Fruit fly (Drosophila melanogaster): ENCODE results near the gene Dpm3.

Gene Dpm3

dm6 chr3R:13435836-13436235, 33.0 kb upstream of the Dpm3 start:
- TF ChIP-seq Hr4 (GFP tag; optimal IDR thresholded peaks at IDR 0.05) (no peak), Sox14 (GFP tag; optimal IDR thresholded peaks at IDR 0.05) (no peak)

dm6 chr3R:13434325-13435168, 31.7 kb upstream of the Dpm3 start, which contains the start of gene yrt:
Gene yrt, minus strand, starts transcription at chr3R:13434984.
- peak; percentile 47; the same call in 2 of the 3 replicates for TF ChIP-seq CG8119 (GFP tag; IDR thresholded peaks at IDR 0.05)
- no peak for TF ChIP-seq CG11294 (GFP tag; IDR thresholded peaks at IDR 0.05)
- no peak for TF ChIP-seq CG6163 (GFP tag; IDR thresholded peaks at IDR 0.05)
- TF ChIP-seq Ets21C (GFP tag; optimal IDR thresholded peaks at IDR 0.05): no peak
- no peak for TF ChIP-seq topi (GFP tag; optimal IDR thresholded peaks at IDR 0.05)
- no peak for TF ChIP-seq dsx (GFP tag; optimal IDR thresholded peaks at IDR 0.05; ENCODE audit: poor library complexity, severe bottlenecking)
- no peak for TF ChIP-seq net (GFP tag; optimal IDR thresholded peaks at IDR 0.05)
- TF ChIP-seq Met (GFP tag; optimal IDR thresholded peaks at IDR 0.05): no peak
- TF ChIP-seq OdsH (GFP tag; optimal IDR thresholded peaks at IDR 0.05): no peak
- peak; percentile 72 for TF ChIP-seq Eip78C (GFP tag)
- no peak for TF ChIP-seq CG9139 (GFP tag; optimal IDR thresholded peaks at IDR 0.05)
- TF ChIP-seq CG10669 (GFP tag; optimal IDR thresholded peaks at IDR 0.05): no peak
- TF ChIP-seq CG3032 (tag; optimal IDR thresholded peaks at IDR 0.05): no peak
- TF ChIP-seq CG15336 (GFP tag; IDR thresholded peaks at IDR 0.05): no peak
- TF ChIP-seq esn (GFP tag; optimal IDR thresholded peaks at IDR 0.05): no peak
- no peak for TF ChIP-seq Hr4 (GFP tag; optimal IDR thresholded peaks at IDR 0.05)
- TF ChIP-seq Hr38 (GFP tag; optimal IDR thresholded peaks at IDR 0.05): no peak
- no peak for TF ChIP-seq Hr39 (GFP tag; optimal IDR thresholded peaks at IDR 0.05)
- TF ChIP-seq svp (GFP tag): no peak
- no peak for TF ChIP-seq Blimp-1 (GFP tag; optimal IDR thresholded peaks at IDR 0.05)
- peak; percentile 21 for TF ChIP-seq CG3919 (GFP tag; optimal IDR thresholded peaks at IDR 0.05)
- TF ChIP-seq ss (GFP tag; optimal IDR thresholded peaks at IDR 0.05): no peak
- TF ChIP-seq CG7368 (GFP tag; optimal IDR thresholded peaks at IDR 0.05): no peak
- no peak for TF ChIP-seq CG34406 (GFP tag; optimal IDR thresholded peaks at IDR 0.05)
- TF ChIP-seq Ets96B (tag; optimal IDR thresholded peaks at IDR 0.05): no peak
- TF ChIP-seq Eip93F (GFP tag; optimal IDR thresholded peaks at IDR 0.05): no peak
- TF ChIP-seq fkh (GFP tag; optimal IDR thresholded peaks at IDR 0.05): peak; percentile 68
- TF ChIP-seq Smox (GFP tag; optimal IDR thresholded peaks at IDR 0.05): no peak
- TF ChIP-seq Lpt (GFP tag; optimal IDR thresholded peaks at IDR 0.05): peak; percentile 43
- no peak for TF ChIP-seq CG6792 (GFP tag; optimal IDR thresholded peaks at IDR 0.05)
- peak; percentile 20 for TF ChIP-seq CG16779 (tag; optimal IDR thresholded peaks at IDR 0.05)
- TF ChIP-seq cyc (GFP tag; optimal IDR thresholded peaks at IDR 0.05): no peak
- 0 out of 3 replicates have a peak, but pooled peaks have one; percentile 18 for TF ChIP-seq eg (GFP tag; IDR thresholded peaks at IDR 0.05)
- TF ChIP-seq fd85E (GFP tag; optimal IDR thresholded peaks at IDR 0.05): no peak
- no peak for TF ChIP-seq lz (GFP tag; optimal IDR thresholded peaks at IDR 0.05)
- TF ChIP-seq CG6276 (GFP tag; optimal IDR thresholded peaks at IDR 0.05): peak; percentile 46
- no peak for TF ChIP-seq CG11762 (GFP tag; optimal IDR thresholded peaks at IDR 0.05; ENCODE audit: insufficient read depth)
- TF ChIP-seq CG8632 (GFP tag; optimal IDR thresholded peaks at IDR 0.05): no peak
- TF ChIP-seq achi (GFP tag; optimal IDR thresholded peaks at IDR 0.05): no peak
- TF ChIP-seq CG10631 (GFP tag; optimal IDR thresholded peaks at IDR 0.05): no peak
- no peak for TF ChIP-seq spab (GFP tag; optimal IDR thresholded peaks at IDR 0.05)
- TF ChIP-seq CG6854 (GFP tag; optimal IDR thresholded peaks at IDR 0.05): no peak
